Fruit fly (Drosophila melanogaster): ENCODE results near the gene sba.

The sba gene

dm6 chr3R:23885660-23886059 lies 37.1 kb downstream of the sba start:
- no peak for TF ChIP-seq Hr96 (GFP tag; optimal IDR thresholded peaks at IDR 0.05)
- no peak for TF ChIP-seq kay (GFP tag; ENCODE audit: borderline replicate concordance)
- TF ChIP-seq CG7045 (GFP tag; optimal IDR thresholded peaks at IDR 0.05): no peak
- TF ChIP-seq tj (GFP tag; optimal IDR thresholded peaks at IDR 0.05): peak; percentile 87

- TF ChIP-seq CG14711 (tag; optimal IDR thresholded peaks at IDR 0.05): no peak
- TF ChIP-seq CG12768 (GFP tag; optimal IDR thresholded peaks at IDR 0.05): no peak
- TF ChIP-seq bab1 (GFP tag; optimal IDR thresholded peaks at IDR 0.05): no peak
- TF ChIP-seq CG1620 (GFP tag; optimal IDR thresholded peaks at IDR 0.05): no peak
- no peak for TF ChIP-seq Mnt (GFP tag; optimal IDR thresholded peaks at IDR 0.05)
- TF ChIP-seq CG7045 (GFP tag; optimal IDR thresholded peaks at IDR 0.05): no peak
- TF ChIP-seq Crg-1 (GFP tag; optimal IDR thresholded peaks at IDR 0.05): no peak
- no peak for TF ChIP-seq CG5204 (GFP tag; optimal IDR thresholded peaks at IDR 0.05)
- TF ChIP-seq Hr96 (GFP tag; optimal IDR thresholded peaks at IDR 0.05): no peak
- TF ChIP-seq CG7101 (tag; optimal IDR thresholded peaks at IDR 0.05): no peak
- TF ChIP-seq CG11617 (GFP tag; optimal IDR thresholded peaks at IDR 0.05): no peak
- TF ChIP-seq tj (GFP tag; optimal IDR thresholded peaks at IDR 0.05): no peak
- no peak for TF ChIP-seq kay (GFP tag; ENCODE audit: borderline replicate concordance)
Observed at dm6 chr3R:23885182-23885581, 37.6 kb downstream of the sba start.

DNA sequence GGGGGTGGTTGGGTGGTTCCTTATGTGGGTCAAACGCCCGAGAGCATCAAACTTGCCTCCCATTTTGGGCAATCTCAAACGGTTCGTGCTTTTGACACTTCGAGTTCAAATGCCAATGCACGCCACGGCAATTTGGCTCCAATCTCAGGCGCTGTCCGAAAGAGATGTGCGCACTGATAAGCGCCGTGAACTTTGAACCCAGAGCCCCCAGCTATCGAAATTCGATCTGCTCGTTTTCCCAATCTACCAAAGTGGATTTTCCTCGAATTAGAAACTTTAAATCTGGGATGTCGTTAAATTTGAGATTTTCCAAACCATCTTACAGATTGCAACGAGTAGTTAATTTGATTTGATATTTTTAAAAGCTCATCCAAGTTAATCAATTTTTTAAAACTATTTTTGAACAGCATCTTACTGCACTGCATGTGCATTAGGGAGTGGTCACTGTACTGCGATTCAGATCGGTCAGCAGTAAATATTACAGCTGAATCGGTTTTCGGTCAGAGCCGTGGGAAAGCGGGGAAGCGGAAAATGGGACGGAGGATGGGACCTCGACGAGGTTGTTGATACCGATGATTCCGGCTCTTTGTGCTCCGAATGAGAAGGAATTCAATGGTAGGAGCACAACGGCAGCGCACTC lies 38.6 kb downstream of the sba start:
- TF ChIP-seq tj (GFP tag; optimal IDR thresholded peaks at IDR 0.05) (peak; percentile 72), CG14711 (tag; optimal IDR thresholded peaks at IDR 0.05) (no peak), CG11617 (GFP tag; optimal IDR thresholded peaks at IDR 0.05) (no peak)

dm6 chr3R:23880280-23880679 lies 42.5 kb downstream of the sba start:
- TF ChIP-seq tj (GFP tag; optimal IDR thresholded peaks at IDR 0.05) (no peak), toe (GFP tag; optimal IDR thresholded peaks at IDR 0.05) (no peak), ovo (GFP tag; optimal IDR thresholded peaks at IDR 0.05) (no peak), Mnt (GFP tag; optimal IDR thresholded peaks at IDR 0.05) (no peak), cic (GFP tag; optimal IDR thresholded peaks at IDR 0.05) (no peak), CG12768 (GFP tag; optimal IDR thresholded peaks at IDR 0.05) (no peak), CG7101 (tag; optimal IDR thresholded peaks at IDR 0.05) (no peak), CG5204 (GFP tag; optimal IDR thresholded peaks at IDR 0.05) (no peak)

dm6 chr3R:23878318-23878799 lies 44.4 kb downstream of the sba start:
- no peak for TF ChIP-seq Clk (GFP tag; optimal IDR thresholded peaks at IDR 0.05)
- no peak for TF ChIP-seq Hr96 (GFP tag; optimal IDR thresholded peaks at IDR 0.05)
- TF ChIP-seq CG5204 (GFP tag; optimal IDR thresholded peaks at IDR 0.05): no peak
- TF ChIP-seq CG7045 (GFP tag; optimal IDR thresholded peaks at IDR 0.05): no peak
- no peak for TF ChIP-seq bab1 (GFP tag; optimal IDR thresholded peaks at IDR 0.05)
- no peak for TF ChIP-seq ovo (GFP tag; optimal IDR thresholded peaks at IDR 0.05)
- no peak for TF ChIP-seq Mnt (GFP tag; optimal IDR thresholded peaks at IDR 0.05)
- no peak for TF ChIP-seq cnc (optimal IDR thresholded peaks at IDR 0.05)
- no peak for TF ChIP-seq cic (GFP tag; optimal IDR thresholded peaks at IDR 0.05)
- TF ChIP-seq Crg-1 (GFP tag; optimal IDR thresholded peaks at IDR 0.05): no peak
- TF ChIP-seq CG11617 (GFP tag; optimal IDR thresholded peaks at IDR 0.05): no peak

DNA sequence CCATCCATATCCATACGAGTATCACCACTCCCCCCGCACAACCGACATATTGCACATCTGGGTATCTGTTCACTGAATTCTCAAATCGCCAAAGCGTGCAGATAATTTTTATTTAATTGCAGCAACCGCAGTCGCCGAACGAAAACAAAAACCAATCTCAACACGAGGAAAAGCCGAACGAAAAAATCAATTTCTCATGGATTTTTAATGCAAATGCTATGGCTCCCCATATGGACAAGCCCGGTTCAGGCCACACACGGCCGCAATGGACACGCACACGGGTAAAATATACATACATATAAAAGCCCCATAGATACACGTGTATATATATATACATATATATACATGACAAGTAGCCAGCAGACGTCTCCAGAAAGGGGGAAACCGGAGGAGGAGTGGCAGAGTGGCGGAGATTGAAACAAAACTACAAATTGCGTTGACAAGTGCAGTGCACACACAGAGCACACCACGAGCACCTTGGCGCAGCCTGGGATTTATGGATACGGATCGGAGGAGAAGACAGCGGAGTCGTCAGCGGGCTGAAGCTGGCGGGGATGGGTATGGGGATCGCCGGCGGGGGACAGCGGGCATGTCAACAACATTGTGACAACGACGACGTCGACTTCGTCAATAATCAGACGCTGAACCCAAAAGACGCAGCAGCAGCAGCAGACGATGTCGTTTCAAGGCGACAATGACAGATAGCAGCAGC lies 45.0 kb downstream of the sba start:
- TF ChIP-seq CG7045 (GFP tag; optimal IDR thresholded peaks at IDR 0.05): no peak
- no peak for TF ChIP-seq CG14711 (tag; optimal IDR thresholded peaks at IDR 0.05)
- TF ChIP-seq Crg-1 (GFP tag; optimal IDR thresholded peaks at IDR 0.05): no peak
- no peak for TF ChIP-seq CG11617 (GFP tag; optimal IDR thresholded peaks at IDR 0.05)
- TF ChIP-seq tj (GFP tag; optimal IDR thresholded peaks at IDR 0.05): no peak
- TF ChIP-seq Mnt (GFP tag; optimal IDR thresholded peaks at IDR 0.05): no peak
- no peak for TF ChIP-seq Hr96 (GFP tag; optimal IDR thresholded peaks at IDR 0.05)
- TF ChIP-seq pad (GFP tag; optimal IDR thresholded peaks at IDR 0.05): no peak
- TF ChIP-seq CG33017 (tag; optimal IDR thresholded peaks at IDR 0.05): no peak
- no peak for TF ChIP-seq bab1 (GFP tag; optimal IDR thresholded peaks at IDR 0.05)
- no peak for TF ChIP-seq CG12768 (GFP tag; optimal IDR thresholded peaks at IDR 0.05)
- TF ChIP-seq cnc (optimal IDR thresholded peaks at IDR 0.05): no peak
- no peak for TF ChIP-seq Clk (GFP tag; optimal IDR thresholded peaks at IDR 0.05)

DNA sequence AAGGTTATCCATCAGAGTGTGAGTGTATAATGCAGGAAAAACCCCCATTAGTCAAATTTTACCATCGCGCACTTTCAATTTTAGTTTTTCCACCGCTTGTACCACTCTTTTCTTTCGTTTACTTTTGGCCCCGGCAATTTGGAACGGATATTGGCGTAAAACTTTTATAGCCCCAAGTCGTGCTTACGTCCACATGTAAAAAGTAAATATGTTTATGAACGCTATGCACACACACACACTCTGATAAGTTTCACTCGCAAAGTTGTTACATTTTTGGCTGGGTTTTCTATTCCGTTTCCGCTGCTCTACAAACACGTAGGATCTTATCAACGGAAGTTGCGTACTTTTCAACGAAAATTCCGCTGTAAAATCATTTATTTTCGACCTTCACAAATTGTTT lies 46.1 kb downstream of the sba start:
- no peak for TF ChIP-seq pad (GFP tag; optimal IDR thresholded peaks at IDR 0.05)
- TF ChIP-seq CG5204 (GFP tag; optimal IDR thresholded peaks at IDR 0.05): no peak
- no peak for TF ChIP-seq CG14711 (tag; optimal IDR thresholded peaks at IDR 0.05)
- no peak for TF ChIP-seq Hr96 (GFP tag; optimal IDR thresholded peaks at IDR 0.05)
- no peak for TF ChIP-seq bab1 (GFP tag; optimal IDR thresholded peaks at IDR 0.05)
- TF ChIP-seq Clk (GFP tag; optimal IDR thresholded peaks at IDR 0.05): no peak
- no peak for TF ChIP-seq tj (GFP tag; optimal IDR thresholded peaks at IDR 0.05)
- TF ChIP-seq Crg-1 (GFP tag; optimal IDR thresholded peaks at IDR 0.05): no peak
- no peak for TF ChIP-seq CG1620 (GFP tag; optimal IDR thresholded peaks at IDR 0.05)
- TF ChIP-seq ovo (GFP tag; optimal IDR thresholded peaks at IDR 0.05): no peak
- TF ChIP-seq CG7101 (tag; optimal IDR thresholded peaks at IDR 0.05): no peak
- TF ChIP-seq kay (GFP tag; ENCODE audit: borderline replicate concordance): no peak
- no peak for TF ChIP-seq Mnt (GFP tag; optimal IDR thresholded peaks at IDR 0.05)
- no peak for TF ChIP-seq cnc (optimal IDR thresholded peaks at IDR 0.05)
- no peak for TF ChIP-seq CG12768 (GFP tag; optimal IDR thresholded peaks at IDR 0.05)

Measured in whole organism, adult.